Worm (Caenorhabditis elegans) whole organism, L1 larva: ENCODE results near the gene ilys-4.

Experiments
- F16B12.6 ChIP-seq: fragments of 150-350 bp; optimal IDR thresholded peaks from 2 replicates; lab custom pipeline; 2014; ENCODE audit warnings: missing biosample characterization, missing genetic modification characterization
- ama-1 ChIP-seq: fragments of 150-350 bp; optimal IDR thresholded peaks from 2 replicates; lab custom pipeline; 2014
- hpl-2 ChIP-seq: fragments of 150-350 bp; optimal IDR thresholded peaks from 2 replicates; lab custom pipeline; 2014; ENCODE audit warnings: missing biosample characterization, missing genetic modification reagents, missing genetic modification characterization
- jun-1 ChIP-seq: fragments of 150-350 bp; optimal IDR thresholded peaks from 2 replicates; lab custom pipeline; 2014; ENCODE audit warnings: missing biosample characterization, missing genetic modification reagents, missing genetic modification characterization
- lsy-2 ChIP-seq, 2 experiments: fragments of 150-350 bp; optimal IDR thresholded peaks; 2 replicates each; lab custom pipeline; 2014; ENCODE audit warnings: missing biosample characterization in 2 of 2, missing genetic modification characterization in 2 of 2
- nhr-11 ChIP-seq: fragments of 150-350 bp; optimal IDR thresholded peaks from 2 replicates; lab custom pipeline; 2014; ENCODE audit warnings: missing biosample characterization, missing genetic modification characterization
- nhr-12 ChIP-seq: sonication (generic microtip); optimal IDR thresholded peaks from 2 replicates; lab custom pipeline; 2017; ENCODE audit warnings: missing biosample characterization, missing genetic modification characterization
- nhr-19 ChIP-seq: fragments of 200-800 bp; sonication (Bioruptor generic); conservative IDR thresholded peaks from 2 replicates; pipeline ENCODE4 v1.3.6; 2022; ENCODE audit warnings: missing genetic modification characterization, missing compliant biosample characterization
- nhr-77 ChIP-seq: fragments of 150-350 bp; optimal IDR thresholded peaks from 2 replicates; lab custom pipeline; 2014; ENCODE audit warnings: missing biosample characterization, missing genetic modification characterization
- pqm-1 ChIP-seq: sonication (generic microtip); optimal IDR thresholded peaks from 3 replicates; lab custom pipeline; 2017; ENCODE audit warnings: missing biosample characterization, missing genetic modification characterization
- ztf-11 ChIP-seq, 2 experiments: sonication (generic microtip); optimal IDR thresholded peaks; 2 replicates each; lab custom pipeline; 2016 to 2017; ENCODE audit warnings: missing genetic modification characterization in 2 of 2, missing biosample characterization in 1 of 2, missing compliant biosample characterization in 1 of 2

DNA sequence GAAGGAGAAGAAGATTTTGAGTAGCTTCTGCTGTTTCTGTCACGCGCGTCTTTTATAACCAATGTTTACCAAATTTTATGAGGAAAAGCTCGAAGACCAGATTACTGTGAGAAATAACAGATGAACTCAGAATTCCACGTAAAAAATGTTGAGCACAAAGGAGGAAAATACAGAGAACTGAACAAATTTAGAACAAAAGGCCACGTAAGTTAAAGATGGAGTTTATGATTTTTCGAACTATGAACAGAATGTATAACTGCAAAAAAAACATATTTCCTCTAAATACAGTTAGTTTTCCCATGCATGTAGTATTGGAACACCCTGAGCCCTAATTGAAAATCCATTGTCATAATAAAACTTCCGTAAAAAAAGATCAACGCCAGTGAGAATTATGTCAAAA lies 43.6 kb upstream of the ilys-4 start, which contains the start of gene exc-9:
- no peak for TF ChIP-seq lsy-2 (tag; optimal IDR thresholded peaks at IDR 0.05; lab: Kevin White, UChicago)
- TF ChIP-seq ztf-11 (tag; optimal IDR thresholded peaks at IDR 0.05; lab: Kevin White, UChicago) = no peak
- TF ChIP-seq pqm-1 (tag; lab: Kevin White, UChicago) = no peak
- TF ChIP-seq hpl-2 (GFP tag; lab: Kevin White, UChicago) = no peak
- no peak for TF ChIP-seq F16B12.6 (tag; lab: Kevin White, UChicago)
- TF ChIP-seq nhr-19 = no peak
- no peak for TF ChIP-seq nhr-11 (tag; lab: Kevin White, UChicago)
- TF ChIP-seq jun-1 = no peak
- no peak for TF ChIP-seq ama-1 (lab: Kevin White, UChicago)
- no peak for TF ChIP-seq nhr-77
- no peak for TF ChIP-seq nhr-12
